Fruit fly (Drosophila melanogaster) whole organism, adult: Measurements from ENCODE around the gene CG34301.

ENCODE experiments used
- CG12768 ChIP-seq: fragments of 200-800 bp; sonication (Bioruptor generic); optimal IDR thresholded peaks from 2 replicates; lab custom pipeline; 2017; ENCODE audit warnings: missing biosample characterization, missing genetic modification characterization, mild to moderate bottlenecking, moderate library complexity, missing genetic modification reagents
- Crg-1 ChIP-seq: fragments of 200-800 bp; sonication (Bioruptor generic); optimal IDR thresholded peaks from 2 replicates; lab custom pipeline; 2016; ENCODE audit warnings: missing biosample characterization, missing genetic modification characterization
- cnc ChIP-seq, 2 experiments: fragments of >200 bp; optimal IDR thresholded peaks; 2 replicates each; lab custom pipeline; 2017

DNA sequence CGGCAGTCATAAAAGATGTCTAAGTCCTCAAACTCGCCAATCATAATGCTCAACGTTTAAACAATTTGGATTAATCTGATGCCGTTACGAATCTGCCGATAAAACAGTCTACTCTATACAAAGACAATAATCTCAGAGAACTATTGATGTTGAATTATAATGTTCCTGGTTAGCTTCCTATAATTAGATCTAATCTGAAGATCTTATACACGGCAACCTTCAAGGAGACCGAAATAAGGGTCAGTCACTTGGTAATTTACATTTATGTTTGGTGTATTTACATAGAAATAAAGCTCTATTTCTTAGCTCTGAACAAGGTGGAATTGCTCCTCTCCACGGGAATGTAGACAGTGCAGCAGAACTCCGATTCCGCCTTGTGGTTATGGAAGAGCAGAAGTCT, 7.5 kb downstream of the CG34301 start, which contains the start of gene CG33189:
- TF ChIP-seq Crg-1 (GFP tag; lab: Kevin White, UChicago) (no peak), CG12768 (GFP tag; lab: Kevin White, UChicago) (no peak), cnc (optimal IDR thresholded peaks at IDR 0.05; lab: Kevin White, UChicago) (no peak)
